Fruit fly (Drosophila melanogaster): ENCODE measurements around the gene CycK.
A peak's percentile ranks its signal among the peaks of the same experiment; 100 is the strongest.

Gene CycK

dm6 chr2L:22121651-22122165, 8.2 kb downstream of the CycK start (continued):
- peak; percentile 19 for TF ChIP-seq maf-S (GFP tag; optimal IDR thresholded peaks at IDR 0.05)
- TF ChIP-seq p53 (GFP tag; optimal IDR thresholded peaks at IDR 0.05): no peak
- peak; percentile 6 for TF ChIP-seq HmgZ (tag; optimal IDR thresholded peaks at IDR 0.05)
- peak; percentile 54 for TF ChIP-seq CG33213 (GFP tag; optimal IDR thresholded peaks at IDR 0.05)
- TF ChIP-seq CG17361 (GFP tag; IDR thresholded peaks at IDR 0.05): peak; percentile 43; the same call in 2 of the 3 replicates
- TF ChIP-seq CG30020 (tag; optimal IDR thresholded peaks at IDR 0.05): peak; percentile 96
- TF ChIP-seq CG14860 (GFP tag; IDR thresholded peaks at IDR 0.05; ENCODE audit: partially characterized antibody): no peak
- peak; percentile 54 for TF ChIP-seq Lhr (GFP tag; optimal IDR thresholded peaks at IDR 0.05)
- no peak for TF ChIP-seq CG9876 (GFP tag; optimal IDR thresholded peaks at IDR 0.05)
- no peak for TF ChIP-seq CG3163 (GFP tag; optimal IDR thresholded peaks at IDR 0.05)
- peak in 1 of 2 experiments; percentile 34 for TF ChIP-seq Eip74EF (GFP tag; optimal IDR thresholded peaks at IDR 0.05)
- TF ChIP-seq CG7271 (tag; optimal IDR thresholded peaks at IDR 0.05): no peak
- TF ChIP-seq CG17568 (GFP tag; optimal IDR thresholded peaks at IDR 0.05): no peak
- TF ChIP-seq CG30403 (GFP tag; optimal IDR thresholded peaks at IDR 0.05): peak; percentile 9
- TF ChIP-seq NfI (GFP tag; optimal IDR thresholded peaks at IDR 0.05): peak; percentile 25
- no peak; the same call in 1 of the 2 replicates for TF ChIP-seq E2f2 (GFP tag; IDR thresholded peaks at IDR 0.05)
- no peak; the same call in 1 of the 2 replicates for TF ChIP-seq Bgb (GFP tag; IDR thresholded peaks at IDR 0.05; ENCODE audit: partially characterized antibody)
- TF ChIP-seq zf30C (GFP tag; optimal IDR thresholded peaks at IDR 0.05): no peak
- TF ChIP-seq Atf3 (GFP tag; optimal IDR thresholded peaks at IDR 0.05): peak; percentile 7
- TF ChIP-seq peb (GFP tag; IDR thresholded peaks at IDR 0.05): no peak
- TF ChIP-seq CG8089 (GFP tag; optimal IDR thresholded peaks at IDR 0.05): no peak
- TF ChIP-seq caup (GFP tag; optimal IDR thresholded peaks at IDR 0.05; ENCODE audit: severe bottlenecking): no peak
- no peak for TF ChIP-seq gsb-n (tag; optimal IDR thresholded peaks at IDR 0.05)
- no peak for TF ChIP-seq usp (GFP tag; optimal IDR thresholded peaks at IDR 0.05)
- TF ChIP-seq B-H1 (GFP tag; IDR thresholded peaks at IDR 0.05): no peak
- no peak for TF ChIP-seq CG3407 (GFP tag; optimal IDR thresholded peaks at IDR 0.05)
- TF ChIP-seq Fer2 (tag; optimal IDR thresholded peaks at IDR 0.05): no peak
- no peak for TF ChIP-seq Ssrp (tag; optimal IDR thresholded peaks at IDR 0.05)
- no peak for TF ChIP-seq CG7987 (GFP tag; optimal IDR thresholded peaks at IDR 0.05)
- TF ChIP-seq Xrp1 (GFP tag; IDR thresholded peaks at IDR 0.05): 0 out of 2 replicates have a peak, but pooled peaks have one; percentile 25
- TF ChIP-seq CG6813 (GFP tag; optimal IDR thresholded peaks at IDR 0.05): no peak
- TF ChIP-seq Ets65A (GFP tag): no peak
- no peak for TF ChIP-seq slou (GFP tag; optimal IDR thresholded peaks at IDR 0.05)
- TF ChIP-seq TFAM (GFP tag; optimal IDR thresholded peaks at IDR 0.05): no peak
- TF ChIP-seq gcm (GFP tag; optimal IDR thresholded peaks at IDR 0.05): no peak
- TF ChIP-seq CG4360 (GFP tag; IDR thresholded peaks at IDR 0.05): peak; percentile 66
- TF ChIP-seq Atf-2 (GFP tag; optimal IDR thresholded peaks at IDR 0.05): no peak
- TF ChIP-seq CG10274 (GFP tag; optimal IDR thresholded peaks at IDR 0.05): no peak
- no peak for TF ChIP-seq slp2 (GFP tag; optimal IDR thresholded peaks at IDR 0.05)
- no peak for TF ChIP-seq repo (GFP tag; optimal IDR thresholded peaks at IDR 0.05)
- no peak for TF ChIP-seq CG9215 (GFP tag; IDR thresholded peaks at IDR 0.05)
- no peak for TF ChIP-seq Dbx (GFP tag; IDR thresholded peaks at IDR 0.05)
- no peak for TF ChIP-seq CG4820 (GFP tag; optimal IDR thresholded peaks at IDR 0.05)
- peak; percentile 24 for TF ChIP-seq Myb (GFP tag; optimal IDR thresholded peaks at IDR 0.05)
